Worm (Caenorhabditis elegans): Measurements from ENCODE around the gene ife-1.

Gene ife-1

DNA sequence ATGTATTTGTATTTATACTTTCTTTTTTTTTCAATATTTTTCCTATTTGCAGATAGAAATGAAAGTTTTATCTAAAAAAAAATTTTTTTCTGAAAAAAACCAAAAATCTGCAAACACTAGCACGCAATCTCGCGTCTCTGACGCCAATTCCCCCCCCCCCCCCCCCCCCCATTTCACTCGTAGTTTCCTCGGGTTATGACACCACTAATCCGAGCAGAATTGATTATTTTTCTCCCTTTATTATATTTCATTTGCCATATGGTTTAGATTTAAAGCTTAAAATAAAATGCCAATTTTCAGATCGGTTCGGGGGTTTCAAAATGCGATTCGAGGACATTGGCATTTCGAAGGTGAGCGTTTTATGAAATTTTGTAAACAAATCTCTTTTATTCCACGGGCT is 3.6 kb downstream of the ife-1 start, which contains the start of gene mtm-6 (continued):
- TF ChIP-seq madf-3 (GFP tag; IDR thresholded peaks at IDR 0.05), result no peak
- no peak for TF ChIP-seq K12H6.12 (tag; optimal IDR thresholded peaks at IDR 0.05)
- TF ChIP-seq ceh-79 (tag; optimal IDR thresholded peaks at IDR 0.05), result no peak
- TF ChIP-seq nfya-2 (GFP tag; IDR thresholded peaks at IDR 0.05), result no peak
- TF ChIP-seq Y53F4B.3 (GFP tag; IDR thresholded peaks at IDR 0.05), result no peak
- no peak for TF ChIP-seq hrde-1 (tag; optimal IDR thresholded peaks at IDR 0.05; ENCODE audit: borderline replicate concordance)
- no peak for TF ChIP-seq mes-4 (tag; optimal IDR thresholded peaks at IDR 0.05)
- TF ChIP-seq rec-8 (tag; optimal IDR thresholded peaks at IDR 0.05), result no peak
- no peak for TF ChIP-seq die-1 (tag; optimal IDR thresholded peaks at IDR 0.05)
- no peak for TF ChIP-seq Y95B8A.8 (GFP tag; IDR thresholded peaks at IDR 0.05)
- no peak for TF ChIP-seq F57C9.4 (tag; optimal IDR thresholded peaks at IDR 0.05)
- TF ChIP-seq F57A8.1 (GFP tag; optimal IDR thresholded peaks at IDR 0.05), result no peak
- TF ChIP-seq chd-7 (tag; optimal IDR thresholded peaks at IDR 0.05), result no peak
- TF ChIP-seq akir-1 (GFP tag; optimal IDR thresholded peaks at IDR 0.05), result no peak
- no peak for TF ChIP-seq dpff-1 (tag; optimal IDR thresholded peaks at IDR 0.05)
- peak; percentile 6 for TF ChIP-seq tbp1 (GFP tag; optimal IDR thresholded peaks at IDR 0.05)
- peak; percentile 25 for TF ChIP-seq athp-1 (tag; optimal IDR thresholded peaks at IDR 0.05)
- TF ChIP-seq aptf-3 (GFP tag; IDR thresholded peaks at IDR 0.05), result no peak
- TF ChIP-seq T07F8.4 (tag; optimal IDR thresholded peaks at IDR 0.05), result no peak
- peak; percentile 40; the same call in 1 of the 2 replicates for TF ChIP-seq egrh-3 (GFP tag; IDR thresholded peaks at IDR 0.05)
- TF ChIP-seq ztf-28 (GFP tag; IDR thresholded peaks at IDR 0.05), result no peak
- no peak for TF ChIP-seq lin-54 (GFP tag; optimal IDR thresholded peaks at IDR 0.05)
- TF ChIP-seq aptf-2 (GFP tag; conservative IDR thresholded peaks at IDR 0.05), result no peak
- TF ChIP-seq ceh-58 (GFP tag; IDR thresholded peaks at IDR 0.05), result no peak
- TF ChIP-seq atf-7 (tag; optimal IDR thresholded peaks at IDR 0.05), result peak; percentile 27
- peak; percentile 43; the same call in 1 of the 2 replicates for TF ChIP-seq B0336.3 (GFP tag; IDR thresholded peaks at IDR 0.05)
- TF ChIP-seq unc-62 (GFP tag; optimal IDR thresholded peaks at IDR 0.05), result no peak
- TF ChIP-seq ceh-91 (GFP tag; IDR thresholded peaks at IDR 0.05), result no peak
- no peak for TF ChIP-seq lsy-27 (tag; optimal IDR thresholded peaks at IDR 0.05; ENCODE audit: borderline replicate concordance, insufficient read depth)
- no peak for TF ChIP-seq hsf-1 (GFP tag; IDR thresholded peaks at IDR 0.05)
- TF ChIP-seq dox-1 (GFP tag; IDR thresholded peaks at IDR 0.05), result peak; percentile 35; the same call in 1 of the 2 replicates
- no peak for TF ChIP-seq egl-44 (GFP tag; IDR thresholded peaks at IDR 0.05)
- no peak for TF ChIP-seq lin-40 (tag; optimal IDR thresholded peaks at IDR 0.05)
- no peak for TF ChIP-seq attf-6 (GFP tag; IDR thresholded peaks at IDR 0.05)
- no peak for TF ChIP-seq unc-130 (GFP tag; optimal IDR thresholded peaks at IDR 0.05)
- peak; percentile 41 for TF ChIP-seq tlf-1 (GFP tag; optimal IDR thresholded peaks at IDR 0.05)
- TF ChIP-seq ztf-26 (tag; optimal IDR thresholded peaks at IDR 0.05), result no peak
- no peak for TF ChIP-seq hlh-26 (GFP tag; conservative IDR thresholded peaks at IDR 0.05)
- TF ChIP-seq mxl-1 (tag; optimal IDR thresholded peaks at IDR 0.05), result no peak
- TF ChIP-seq F39B2.1 (GFP tag; IDR thresholded peaks at IDR 0.05), result no peak
- TF ChIP-seq lin-35 (GFP tag; optimal IDR thresholded peaks at IDR 0.05), result no peak
- no peak for TF ChIP-seq nfyb-1 (GFP tag; IDR thresholded peaks at IDR 0.05)
- TF ChIP-seq cebp-1 (GFP tag; IDR thresholded peaks at IDR 0.05), result no peak
- peak; percentile 43 for TF ChIP-seq cebp-1 (tag; optimal IDR thresholded peaks at IDR 0.05)
- no peak for TF ChIP-seq hlh-12 (tag; optimal IDR thresholded peaks at IDR 0.05)
- no peak for TF ChIP-seq snpc-3.4 (tag; optimal IDR thresholded peaks at IDR 0.05)
- TF ChIP-seq fkh-3 (tag; optimal IDR thresholded peaks at IDR 0.05), result peak; percentile 49
- no peak for TF ChIP-seq dpl-1 (GFP tag; optimal IDR thresholded peaks at IDR 0.05)
- TF ChIP-seq F23B12.7 (tag; optimal IDR thresholded peaks at IDR 0.05; ENCODE audit: insufficient read depth), result no peak
